Fruit fly (Drosophila melanogaster): ENCODE measurements around the gene CG13947.

The CG13947 gene

dm6 chr2L:779123-779584, at the start of gene CG13947:
Gene CG13947 (plus strand): TSS chr2L:779173.
- TF ChIP-seq bab1 (GFP tag; optimal IDR thresholded peaks at IDR 0.05) (no peak), ovo (GFP tag; optimal IDR thresholded peaks at IDR 0.05) (no peak), CG11617 (GFP tag; optimal IDR thresholded peaks at IDR 0.05) (no peak), Hr96 (GFP tag; optimal IDR thresholded peaks at IDR 0.05) (no peak), Mnt (GFP tag; optimal IDR thresholded peaks at IDR 0.05) (no peak), toe (GFP tag; optimal IDR thresholded peaks at IDR 0.05) (no peak), CG33017 (tag; optimal IDR thresholded peaks at IDR 0.05) (no peak), CG5204 (GFP tag; optimal IDR thresholded peaks at IDR 0.05) (no peak)

DNA sequence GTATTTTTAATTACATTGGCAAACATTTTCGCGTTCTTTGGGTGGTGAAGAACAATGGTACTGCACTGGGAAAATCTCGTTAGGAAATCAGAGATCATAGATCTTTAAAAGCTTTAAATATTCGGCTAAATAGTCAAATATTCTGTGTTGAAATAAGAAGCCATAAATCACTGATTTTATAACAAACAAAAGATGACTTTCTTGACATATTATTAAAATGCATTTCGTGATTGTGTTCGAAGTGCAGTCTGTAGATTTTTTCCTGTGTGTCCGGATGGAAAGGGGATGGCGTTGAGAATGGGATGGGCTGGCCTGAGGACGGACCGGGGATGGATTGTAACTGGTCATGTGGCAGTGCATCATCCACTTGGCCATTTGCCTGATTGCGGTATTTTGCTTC, 46.9 kb upstream of the CG13947 start:
- TF ChIP-seq CG33017 (tag; optimal IDR thresholded peaks at IDR 0.05) (no peak), cnc (optimal IDR thresholded peaks at IDR 0.05) (no peak), CG1620 (GFP tag; optimal IDR thresholded peaks at IDR 0.05) (no peak), tj (GFP tag; optimal IDR thresholded peaks at IDR 0.05) (no peak), kay (GFP tag; ENCODE audit: borderline replicate concordance) (no peak), CG7045 (GFP tag; optimal IDR thresholded peaks at IDR 0.05) (no peak), pad (GFP tag; optimal IDR thresholded peaks at IDR 0.05) (no peak), Clk (GFP tag; optimal IDR thresholded peaks at IDR 0.05) (no peak), bab1 (GFP tag; optimal IDR thresholded peaks at IDR 0.05) (no peak), toe (GFP tag; optimal IDR thresholded peaks at IDR 0.05) (no peak), CG12768 (GFP tag; optimal IDR thresholded peaks at IDR 0.05) (no peak)

DNA sequence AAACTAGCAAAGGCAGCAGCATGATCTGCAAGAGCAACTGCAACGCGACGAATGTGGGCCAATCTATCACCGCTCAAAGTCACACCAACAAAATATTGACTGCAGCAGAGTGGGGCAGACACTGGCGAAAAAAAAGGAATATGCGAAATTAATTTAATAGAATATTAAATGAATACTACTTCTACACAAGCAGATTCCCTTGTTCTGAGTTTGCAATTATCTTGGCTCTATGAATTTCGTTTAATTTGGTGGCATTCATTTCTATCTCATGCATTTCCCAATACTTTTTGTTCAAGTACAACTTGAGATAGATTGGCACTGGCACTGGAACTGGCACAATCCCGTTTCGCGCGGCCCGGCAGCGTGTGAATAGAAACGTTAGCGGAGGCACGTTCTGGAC, 44.9 kb upstream of the CG13947 start:
- TF ChIP-seq CG5204 (GFP tag; optimal IDR thresholded peaks at IDR 0.05), result no peak

- TF ChIP-seq Clk (GFP tag; optimal IDR thresholded peaks at IDR 0.05) (no peak), CG5204 (GFP tag; optimal IDR thresholded peaks at IDR 0.05) (no peak), CG11617 (GFP tag; optimal IDR thresholded peaks at IDR 0.05) (no peak), Crg-1 (GFP tag; optimal IDR thresholded peaks at IDR 0.05) (no peak)
Observed at dm6 chr2L:735772-736171, 43.2 kb upstream of the CG13947 start.

DNA sequence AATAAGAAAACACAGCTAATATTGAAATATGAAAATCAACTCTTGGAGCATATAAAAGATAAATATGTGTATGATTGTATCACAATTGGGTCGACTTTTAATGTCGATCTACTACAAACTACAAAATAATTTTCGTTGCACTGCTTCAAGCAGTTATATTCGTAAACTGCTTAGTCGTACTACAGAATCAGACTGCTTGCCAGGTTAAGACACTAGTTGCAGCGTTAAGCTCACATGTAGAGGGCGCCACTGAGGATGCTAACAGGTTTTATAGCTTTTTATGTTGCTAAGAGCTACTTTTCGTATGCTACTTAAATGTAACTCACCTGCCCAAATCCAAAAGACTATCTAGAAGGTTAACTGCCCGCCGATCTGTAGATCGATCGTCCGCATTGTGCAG, 38.9 kb upstream of the CG13947 start:
- TF ChIP-seq CG1620 (GFP tag; optimal IDR thresholded peaks at IDR 0.05) (no peak), ovo (GFP tag; optimal IDR thresholded peaks at IDR 0.05) (no peak), kay (GFP tag; ENCODE audit: borderline replicate concordance) (no peak), CG11617 (GFP tag; optimal IDR thresholded peaks at IDR 0.05) (no peak), CG7045 (GFP tag; optimal IDR thresholded peaks at IDR 0.05) (no peak), pad (GFP tag; optimal IDR thresholded peaks at IDR 0.05) (no peak), CG7101 (tag; optimal IDR thresholded peaks at IDR 0.05) (no peak), Mnt (GFP tag; optimal IDR thresholded peaks at IDR 0.05) (no peak), CG5204 (GFP tag; optimal IDR thresholded peaks at IDR 0.05) (no peak), tj (GFP tag; optimal IDR thresholded peaks at IDR 0.05) (no peak), cnc (optimal IDR thresholded peaks at IDR 0.05) (no peak), CG33017 (tag; optimal IDR thresholded peaks at IDR 0.05) (no peak), CG14711 (tag; optimal IDR thresholded peaks at IDR 0.05) (no peak), CG12768 (GFP tag; optimal IDR thresholded peaks at IDR 0.05) (no peak), Clk (GFP tag; optimal IDR thresholded peaks at IDR 0.05) (no peak), toe (GFP tag; optimal IDR thresholded peaks at IDR 0.05) (no peak), cic (GFP tag; optimal IDR thresholded peaks at IDR 0.05) (no peak)

dm6 chr2L:744295-744694, 34.7 kb upstream of the CG13947 start, which contains the start of gene Eaat2:
Gene Eaat2 (minus strand): TSS chr2L:744395.
- TF ChIP-seq bab1 (GFP tag; optimal IDR thresholded peaks at IDR 0.05) (no peak), CG14711 (tag; optimal IDR thresholded peaks at IDR 0.05) (no peak), CG7101 (tag; optimal IDR thresholded peaks at IDR 0.05) (no peak), Crg-1 (GFP tag; optimal IDR thresholded peaks at IDR 0.05) (no peak), cic (GFP tag; optimal IDR thresholded peaks at IDR 0.05) (no peak), Mnt (GFP tag; optimal IDR thresholded peaks at IDR 0.05) (no peak), pad (GFP tag; optimal IDR thresholded peaks at IDR 0.05) (no peak), toe (GFP tag; optimal IDR thresholded peaks at IDR 0.05) (no peak), CG12768 (GFP tag; optimal IDR thresholded peaks at IDR 0.05) (no peak), Clk (GFP tag; optimal IDR thresholded peaks at IDR 0.05) (no peak), Hr96 (GFP tag; optimal IDR thresholded peaks at IDR 0.05) (no peak)

DNA sequence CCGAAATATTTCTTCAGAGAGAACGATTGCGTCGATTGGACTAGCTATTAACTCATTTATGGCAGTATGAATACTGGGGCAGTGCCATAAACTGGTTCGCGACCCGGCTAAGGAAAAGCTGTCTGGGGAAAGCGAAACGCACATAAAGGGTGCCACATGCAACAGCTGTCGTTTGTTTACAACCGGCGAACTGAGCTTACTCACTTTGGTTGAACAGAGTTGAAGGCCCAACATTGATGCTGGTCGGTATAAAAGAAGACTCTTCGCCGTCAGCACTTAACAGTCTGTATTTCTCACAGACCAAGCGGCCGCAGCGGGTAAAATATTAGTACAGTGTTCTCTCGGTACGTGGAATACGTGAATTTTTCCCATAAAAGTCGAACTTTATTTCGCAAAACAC, 33.2 kb upstream of the CG13947 start:
- TF ChIP-seq CG11617 (GFP tag; optimal IDR thresholded peaks at IDR 0.05) (no peak), pad (GFP tag; optimal IDR thresholded peaks at IDR 0.05) (no peak), CG7045 (GFP tag; optimal IDR thresholded peaks at IDR 0.05) (no peak), CG12768 (GFP tag; optimal IDR thresholded peaks at IDR 0.05) (no peak), Mnt (GFP tag; optimal IDR thresholded peaks at IDR 0.05) (no peak)

dm6 chr2L:749645-750044, 29.3 kb upstream of the CG13947 start, which contains the start of gene GABA-B-R3:
Gene GABA-B-R3 (plus strand): TSS chr2L:749945.
- TF ChIP-seq Mnt (GFP tag; optimal IDR thresholded peaks at IDR 0.05) (no peak), CG5204 (GFP tag; optimal IDR thresholded peaks at IDR 0.05) (no peak), CG1620 (GFP tag; optimal IDR thresholded peaks at IDR 0.05) (no peak), CG12768 (GFP tag; optimal IDR thresholded peaks at IDR 0.05) (no peak), Hr96 (GFP tag; optimal IDR thresholded peaks at IDR 0.05) (no peak), bab1 (GFP tag; optimal IDR thresholded peaks at IDR 0.05) (no peak), pad (GFP tag; optimal IDR thresholded peaks at IDR 0.05) (no peak), toe (GFP tag; optimal IDR thresholded peaks at IDR 0.05) (no peak)

Data from whole organism, adult.